Worm (Caenorhabditis elegans) whole organism, L4 larva: Measurements from ENCODE around the gene saeg-1.

Experiments
- F49E8.2 ChIP-seq: sonication (generic microtip); optimal IDR thresholded peaks from 2 replicates; lab custom pipeline; 2016; ENCODE audit warnings: missing compliant biosample characterization, mild to moderate bottlenecking, missing genetic modification characterization, borderline replicate concordance
- R02D3.7 ChIP-seq: fragments of 150-350 bp; sonication (generic microtip); optimal IDR thresholded peaks from 3 replicates; lab custom pipeline; 2014; ENCODE audit warnings: missing biosample characterization, missing genetic modification characterization
- hlh-30 ChIP-seq: sonication (generic microtip); optimal IDR thresholded peaks from 2 replicates; lab custom pipeline; 2017; ENCODE audit warnings: antibody characterized with exemption, mild to moderate bottlenecking, missing genetic modification characterization, missing compliant biosample characterization; ENCODE audit not compliant: insufficient read depth
- lsy-2 ChIP-seq, 2 experiments: fragments of 150-350 bp in 1 of 2; sonication (generic microtip) in 1 of 2; optimal IDR thresholded peaks; 2 replicates each; lab custom pipeline; 2014 to 2017; ENCODE audit warnings: missing biosample characterization in 2 of 2, missing genetic modification characterization in 2 of 2
- rbr-2 ChIP-seq: sonication (generic microtip); optimal IDR thresholded peaks from 2 replicates; lab custom pipeline; 2016; ENCODE audit warnings: missing genotype, missing genetic modification characterization, missing compliant biosample characterization

DNA sequence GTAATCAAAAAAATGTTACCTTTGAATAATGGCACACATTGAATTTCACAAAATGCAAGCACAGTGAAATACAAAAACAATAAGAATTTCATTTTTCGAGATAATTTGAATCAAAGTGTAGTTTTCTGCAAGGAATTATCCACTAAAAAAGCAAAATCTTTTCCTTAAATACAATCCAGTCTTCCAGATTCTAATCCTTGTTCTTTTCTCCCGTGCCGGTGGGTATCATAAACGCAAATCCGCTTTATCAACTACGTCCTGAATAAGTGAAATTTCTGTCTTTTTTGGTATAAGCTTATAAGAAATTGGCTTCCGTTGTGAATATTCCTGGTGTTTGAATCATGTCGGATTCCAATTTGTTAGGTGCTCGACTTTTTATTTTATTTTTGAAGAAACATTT is 22.7 kb upstream of the saeg-1 start:
- TF ChIP-seq rbr-2 (tag; lab: Kevin White, UChicago) (no peak), R02D3.7 (tag; lab: Kevin White, UChicago) (no peak), F49E8.2 (tag; lab: Kevin White, UChicago) (no peak), hlh-30 (tag; lab: Kevin White, UChicago) (no peak), lsy-2 (tag; optimal IDR thresholded peaks at IDR 0.05; lab: Kevin White, UChicago) (no peak)
